Worm (Caenorhabditis elegans) whole organism, mixed stage, embryonic: Measurements from ENCODE around the gene irld-56.
A peak's percentile ranks its signal among the peaks of the same experiment; 100 is the strongest.

Experiments
- M03D4.4 ChIP-seq: sonication (generic microtip); optimal IDR thresholded peaks from 2 replicates; lab custom pipeline; 2017; ENCODE audit warnings: mild to moderate bottlenecking, missing genetic modification characterization, missing compliant biosample characterization
- bed-3 ChIP-seq: fragments of 200-800 bp; sonication (Bioruptor generic); optimal IDR thresholded peaks from 3 replicates; lab custom pipeline; 2018; ENCODE audit warnings: mild to moderate bottlenecking, missing genetic modification characterization, moderate library complexity, missing compliant biosample characterization
- blmp-1 ChIP-seq: fragments of 150-350 bp; optimal IDR thresholded peaks from 2 replicates; lab custom pipeline; 2014; ENCODE audit warnings: missing biosample characterization, missing genetic modification characterization
- ceh-39 ChIP-seq: fragments of 150-350 bp; optimal IDR thresholded peaks from 2 replicates; lab custom pipeline; 2014; ENCODE audit warnings: missing biosample characterization, missing genetic modification characterization
- ceh-83 ChIP-seq: fragments of 200-800 bp; sonication (Bioruptor generic); optimal IDR thresholded peaks from 2 replicates; lab custom pipeline; 2018; ENCODE audit warnings: mild to moderate bottlenecking, missing genetic modification characterization, missing compliant biosample characterization
- ces-1 ChIP-seq: fragments of 150-350 bp; optimal IDR thresholded peaks from 2 replicates; lab custom pipeline; 2014; ENCODE audit warnings: missing biosample characterization, missing genetic modification reagents, missing genetic modification characterization
- cnd-1 ChIP-seq: fragments of 200-800 bp; sonication (Bioruptor generic); optimal IDR thresholded peaks from 2 replicates; lab custom pipeline; 2018; ENCODE audit warnings: mild to moderate bottlenecking, missing genetic modification characterization, missing compliant biosample characterization
- drap-1 ChIP-seq: fragments of 200-800 bp; sonication (Bioruptor generic); optimal IDR thresholded peaks from 3 replicates; lab custom pipeline; 2018; ENCODE audit warnings: mild to moderate bottlenecking, missing genetic modification characterization, missing compliant biosample characterization
- elt-1 ChIP-seq: sonication (generic microtip); optimal IDR thresholded peaks from 2 replicates; lab custom pipeline; 2017; ENCODE audit warnings: missing genetic modification characterization, mild to moderate bottlenecking, missing compliant biosample characterization, antibody characterized with exemption, moderate library complexity, borderline replicate concordance; ENCODE audit not compliant: insufficient read depth
- elt-3 ChIP-seq: fragments of 150-350 bp; optimal IDR thresholded peaks from 2 replicates; lab custom pipeline; 2014; ENCODE audit warnings: missing biosample characterization, missing genetic modification characterization
- flh-1 ChIP-seq: fragments of 200-800 bp; sonication (Bioruptor generic); optimal IDR thresholded peaks from 2 replicates; lab custom pipeline; 2018; ENCODE audit warnings: mild to moderate bottlenecking, missing genetic modification characterization, moderate library complexity, missing compliant biosample characterization
- ham-2 ChIP-seq: fragments of 200-800 bp; sonication (Bioruptor generic); optimal IDR thresholded peaks from 2 replicates; lab custom pipeline; 2018; ENCODE audit warnings: mild to moderate bottlenecking, missing genetic modification characterization, missing compliant biosample characterization
- hlh-1 ChIP-seq: fragments of 150-350 bp; optimal IDR thresholded peaks from 2 replicates; lab custom pipeline; 2014; ENCODE audit warnings: missing biosample characterization, missing genetic modification reagents, missing genetic modification characterization
- lin-13 ChIP-seq: fragments of 150-350 bp; optimal IDR thresholded peaks from 2 replicates; lab custom pipeline; 2014; ENCODE audit warnings: missing biosample characterization, missing genetic modification characterization
- lin-32 ChIP-seq: fragments of 200-800 bp; sonication (Bioruptor generic); optimal IDR thresholded peaks from 2 replicates; lab custom pipeline; 2018; ENCODE audit warnings: mild to moderate bottlenecking, missing genetic modification characterization, missing compliant biosample characterization
- lsy-2 ChIP-seq: fragments of 150-350 bp; optimal IDR thresholded peaks from 2 replicates; lab custom pipeline; 2014; ENCODE audit warnings: missing biosample characterization, missing genetic modification characterization
- mab-5 ChIP-seq: fragments of 150-350 bp; optimal IDR thresholded peaks from 2 replicates; lab custom pipeline; 2014; ENCODE audit warnings: missing biosample characterization, missing genetic modification characterization
- mep-1 ChIP-seq: fragments of 150-350 bp; optimal IDR thresholded peaks from 2 replicates; lab custom pipeline; 2017; ENCODE audit warnings: missing biosample characterization, missing genetic modification reagents, missing genetic modification characterization, inconsistent platforms
- mls-2 ChIP-seq: sonication (generic microtip); optimal IDR thresholded peaks from 2 replicates; lab custom pipeline; 2016; ENCODE audit warnings: mild to moderate bottlenecking, missing genetic modification characterization, moderate library complexity, missing compliant biosample characterization
- nhr-12 ChIP-seq: fragments of 150-350 bp; optimal IDR thresholded peaks from 2 replicates; lab custom pipeline; 2014; ENCODE audit warnings: missing biosample characterization, missing genetic modification characterization
- nhr-2 ChIP-seq: fragments of 150-350 bp; optimal IDR thresholded peaks from 2 replicates; lab custom pipeline; 2014; ENCODE audit warnings: missing biosample characterization, missing genetic modification characterization
- nhr-237 ChIP-seq: fragments of 150-350 bp; optimal IDR thresholded peaks from 2 replicates; lab custom pipeline; 2014; ENCODE audit warnings: missing biosample characterization, missing genetic modification characterization
- pha-4 ChIP-seq: fragments of 150-350 bp; optimal IDR thresholded peaks from 2 replicates; lab custom pipeline; 2018; ENCODE audit warnings: missing biosample characterization, missing genetic modification reagents, missing genetic modification characterization
- sem-2 ChIP-seq: fragments of 200-800 bp; sonication (Bioruptor generic); optimal IDR thresholded peaks from 2 replicates; lab custom pipeline; 2018; ENCODE audit warnings: mild to moderate bottlenecking, missing genetic modification characterization, missing compliant biosample characterization
- snpc-4 ChIP-seq: fragments of 150-350 bp; optimal IDR thresholded peaks from 2 replicates; lab custom pipeline; 2014; ENCODE audit warnings: missing biosample characterization, missing genetic modification characterization
- sptf-1 ChIP-seq: sonication (generic microtip); optimal IDR thresholded peaks from 2 replicates; lab custom pipeline; 2017; ENCODE audit warnings: mild to moderate bottlenecking, missing genetic modification characterization, moderate library complexity, missing compliant biosample characterization
- tbx-8 ChIP-seq: fragments of 200-800 bp; sonication (Bioruptor generic); optimal IDR thresholded peaks from 2 replicates; lab custom pipeline; 2018; ENCODE audit warnings: mild to moderate bottlenecking, missing genetic modification characterization, moderate library complexity, missing compliant biosample characterization
- unc-120 ChIP-seq: sonication (generic microtip); optimal IDR thresholded peaks from 2 replicates; lab custom pipeline; 2017; ENCODE audit warnings: missing genetic modification characterization, missing compliant biosample characterization; ENCODE audit not compliant: poor library complexity, severe bottlenecking
- unc-62 ChIP-seq: fragments of 150-350 bp; optimal IDR thresholded peaks from 2 replicates; lab custom pipeline; 2014; ENCODE audit warnings: missing biosample characterization, missing genetic modification reagents, missing genetic modification characterization
- ztf-11 ChIP-seq: fragments of 150-350 bp; optimal IDR thresholded peaks from 2 replicates; lab custom pipeline; 2014; ENCODE audit warnings: missing biosample characterization, missing genetic modification characterization

Gene irld-56

DNA sequence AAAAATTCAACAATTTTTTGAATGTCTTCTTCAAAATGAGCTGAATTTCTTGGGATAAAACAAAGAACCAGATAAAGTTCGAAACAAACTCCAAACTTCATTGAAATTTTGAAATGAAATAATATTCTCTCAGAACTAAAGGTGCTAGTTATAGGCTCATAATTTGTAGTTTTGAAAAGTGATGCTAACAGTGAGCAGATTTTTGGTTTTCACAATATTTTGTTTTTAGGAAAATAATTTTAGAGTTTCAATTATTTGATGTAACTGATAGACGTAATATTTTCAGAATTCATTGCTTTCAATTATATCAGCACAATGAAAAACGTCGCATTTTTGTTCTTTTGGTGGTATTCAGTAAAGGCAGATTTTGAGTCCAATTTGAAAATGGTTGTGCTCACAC, at the start of gene irld-56, which contains the start of gene irld-55:
irld-56 (minus strand) TSS at position 101 of the 400 bp plus-strand sequence.
irld-55 (plus strand) TSS at position 316 of the 400 bp plus-strand sequence.
- TF ChIP-seq unc-62 = no peak
- TF ChIP-seq ceh-83 (GFP tag; lab: Kevin White, UChicago) = no peak
- TF ChIP-seq ceh-39 = no peak
- no peak for TF ChIP-seq tbx-8 (GFP tag; lab: Kevin White, UChicago)
- no peak for TF ChIP-seq ztf-11
- no peak for TF ChIP-seq unc-120
- no peak for TF ChIP-seq lin-32
- TF ChIP-seq hlh-1 (tag; lab: Kevin White, UChicago) = no peak
- TF ChIP-seq blmp-1 (tag; lab: Kevin White, UChicago) = no peak
- TF ChIP-seq nhr-2 (tag; lab: Kevin White, UChicago) = no peak
- no peak for TF ChIP-seq drap-1 (GFP tag; lab: Kevin White, UChicago)
- no peak for TF ChIP-seq nhr-237 (tag; lab: Kevin White, UChicago)
- TF ChIP-seq mab-5 = no peak
- no peak for TF ChIP-seq elt-1
- TF ChIP-seq sem-2 (GFP tag; lab: Kevin White, UChicago) = no peak
- no peak for TF ChIP-seq M03D4.4
- TF ChIP-seq mls-2 (tag; lab: Kevin White, UChicago) = no peak
- no peak for TF ChIP-seq bed-3 (GFP tag; lab: Kevin White, UChicago)
- TF ChIP-seq ces-1 (GFP tag; lab: Kevin White, UChicago) = no peak

ce11 chrIV:14066403-14066802, 46.6 kb upstream of the irld-56 start:
- TF ChIP-seq ceh-39 (no peak), ham-2 (GFP tag; lab: Kevin White, UChicago) (no peak), nhr-237 (tag; lab: Kevin White, UChicago) (no peak), unc-120 (no peak)
- TF ChIP-seq, all 35 proteins: peak for 0

DNA sequence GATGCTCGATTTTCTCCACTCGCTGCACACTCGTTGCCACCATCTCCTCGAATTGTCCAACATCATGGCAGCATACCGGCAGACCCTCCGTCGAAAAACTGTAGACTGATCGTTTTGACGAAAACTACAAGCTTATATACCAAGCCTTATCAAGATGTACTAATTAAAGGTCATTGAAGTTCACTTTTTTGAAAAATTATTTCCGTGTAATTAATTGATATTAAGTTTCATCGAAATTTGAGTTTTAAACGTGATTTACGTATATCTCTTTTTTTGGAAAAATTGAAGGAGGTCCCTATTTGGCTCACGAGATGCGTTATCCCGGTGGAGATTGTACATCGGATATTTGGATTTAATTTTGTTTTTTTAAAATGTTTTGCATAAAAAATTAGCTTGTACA, 40.8 kb upstream of the irld-56 start, which contains the start of gene Y37A1B.4:
Y37A1B.4 (minus strand) TSS at position 101 of the 400 bp plus-strand sequence.
- TF ChIP-seq sem-2 (GFP tag; lab: Kevin White, UChicago) (no peak), ceh-83 (GFP tag; lab: Kevin White, UChicago) (no peak), hlh-1 (tag; lab: Kevin White, UChicago) (no peak), mls-2 (tag; lab: Kevin White, UChicago) (no peak), cnd-1 (tag; lab: Kevin White, UChicago) (no peak), nhr-12 (no peak), M03D4.4 (no peak), mep-1 (tag; lab: Kevin White, UChicago) (no peak), blmp-1 (tag; lab: Kevin White, UChicago) (no peak), nhr-2 (tag; lab: Kevin White, UChicago) (no peak), flh-1 (GFP tag; lab: Kevin White, UChicago) (no peak), lin-32 (no peak), sptf-1 (tag; lab: Kevin White, UChicago) (no peak), tbx-8 (GFP tag; lab: Kevin White, UChicago) (no peak), ces-1 (GFP tag; lab: Kevin White, UChicago) (no peak)

ce11 chrIV:14050900-14051299, 31.1 kb upstream of the irld-56 start, which contains the start of gene semo-1:
TSS of gene semo-1 (plus strand) at chrIV:14051200.
- TF ChIP-seq lin-13 (tag; lab: Kevin White, UChicago) (no peak), ceh-39 (no peak), pha-4 (tag; lab: Kevin White, UChicago) (no peak), lsy-2 (tag; lab: Kevin White, UChicago) (no peak), M03D4.4 (no peak), sptf-1 (tag; lab: Kevin White, UChicago) (no peak), snpc-4 (tag; lab: Kevin White, UChicago) (no peak), cnd-1 (tag; lab: Kevin White, UChicago) (no peak)

ce11 chrIV:14050442-14050841, 30.7 kb upstream of the irld-56 start:
- peak; percentile 31 for TF ChIP-seq elt-3 (tag; lab: Kevin White, UChicago)
- TF ChIP-seq sptf-1 (tag; lab: Kevin White, UChicago) = no peak

ce11 chrIV:14046777-14047176, 27.0 kb upstream of the irld-56 start:
- TF ChIP-seq ham-2 (GFP tag; lab: Kevin White, UChicago) (peak; percentile 51), mep-1 (tag; lab: Kevin White, UChicago) (no peak), unc-62 (no peak), lin-13 (tag; lab: Kevin White, UChicago) (peak; percentile 7), unc-120 (no peak)
